Fruit fly (Drosophila melanogaster) whole organism, embryonic: ENCODE measurements around the gene CG7970.
A peak's percentile ranks its signal among the peaks of the same experiment; 100 is the strongest.

Experiments used
- ATbp ChIP-seq: fragments of 200-800 bp; sonication (Bioruptor generic); optimal IDR thresholded peaks from 2 replicates; lab custom pipeline; 2017; ENCODE audit warnings: missing biosample characterization, mild to moderate bottlenecking, missing genetic modification characterization, missing genetic modification reagents
- Ada2b ChIP-seq: fragments of 200-800 bp; sonication (Bioruptor generic); IDR thresholded peaks from 2 replicates; pipeline ENCODE4 v1.3.6; 2022; ENCODE audit warnings: missing biosample characterization, missing genetic modification characterization
- Asciz ChIP-seq: fragments of 200-800 bp; sonication (Bioruptor generic); optimal IDR thresholded peaks from 2 replicates; lab custom pipeline; 2017; ENCODE audit warnings: missing biosample characterization, mild to moderate bottlenecking, missing genetic modification characterization, missing genetic modification reagents
- Atf-2 ChIP-seq: fragments of 200-800 bp; sonication (Bioruptor generic); optimal IDR thresholded peaks from 2 replicates; lab custom pipeline; 2016; ENCODE audit warnings: missing biosample characterization, missing genetic modification characterization
- Awh ChIP-seq: fragments of 200-800 bp; sonication (Bioruptor generic); IDR thresholded peaks from 2 replicates; pipeline ENCODE4, ENCODE4 v1.3.6; 2022; ENCODE audit warnings: missing biosample characterization, missing genetic modification characterization
- CG11504 ChIP-seq: fragments of 200-800 bp; sonication (Bioruptor generic); optimal IDR thresholded peaks from 3 replicates; lab custom pipeline; 2019; ENCODE audit warnings: missing biosample characterization, mild to moderate bottlenecking, missing genetic modification characterization, moderate library complexity
- CG12071 ChIP-seq: fragments of 200-800 bp; sonication (Bioruptor generic); optimal IDR thresholded peaks from 3 replicates; lab custom pipeline; 2018; ENCODE audit warnings: missing biosample characterization, mild to moderate bottlenecking, missing genetic modification characterization
- CG1602 ChIP-seq: fragments of 200-800 bp; sonication (Bioruptor generic); optimal IDR thresholded peaks from 3 replicates; lab custom pipeline; 2016; ENCODE audit warnings: missing biosample characterization, missing genetic modification characterization
- CG17912 ChIP-seq: fragments of 200-800 bp; sonication (Bioruptor generic); optimal IDR thresholded peaks from 2 replicates; lab custom pipeline; 2018; ENCODE audit warnings: missing biosample characterization, mild to moderate bottlenecking, missing genetic modification characterization
- CG2678 ChIP-seq: fragments of 200-800 bp; sonication (Bioruptor generic); optimal IDR thresholded peaks from 3 replicates; lab custom pipeline; 2019; ENCODE audit warnings: missing biosample characterization, mild to moderate bottlenecking, missing genetic modification characterization, moderate library complexity
- CG30020 ChIP-seq: fragments of 200-800 bp; optimal IDR thresholded peaks from 2 replicates; lab custom pipeline; 2019; ENCODE audit warnings: missing biosample characterization, mild to moderate bottlenecking, missing genetic modification characterization, moderate library complexity
- CG33557 ChIP-seq: fragments of 200-800 bp; sonication (Bioruptor generic); optimal IDR thresholded peaks from 2 replicates; lab custom pipeline; 2019; ENCODE audit warnings: missing biosample characterization, mild to moderate bottlenecking, missing genetic modification characterization, moderate library complexity
- CG4707 ChIP-seq: fragments of 200-800 bp; sonication (Bioruptor generic); optimal IDR thresholded peaks from 2 replicates; lab custom pipeline; 2018; ENCODE audit warnings: missing biosample characterization, mild to moderate bottlenecking, missing genetic modification characterization, moderate library complexity
- CG5180 ChIP-seq: fragments of 200-800 bp; sonication (Bioruptor generic); optimal IDR thresholded peaks from 3 replicates; lab custom pipeline; 2017; ENCODE audit warnings: missing biosample characterization, missing genetic modification characterization, mild to moderate bottlenecking, moderate library complexity, missing genetic modification reagents
- CG8359 ChIP-seq: fragments of 200-800 bp; sonication (Bioruptor generic); optimal IDR thresholded peaks from 2 replicates; lab custom pipeline; 2017; ENCODE audit warnings: missing biosample characterization, mild to moderate bottlenecking, missing genetic modification characterization, borderline replicate concordance
- CG8765 ChIP-seq: fragments of 200-800 bp; sonication (Bioruptor generic); IDR thresholded peaks from 2 replicates; pipeline ENCODE4 v1.3.6; 2022; ENCODE audit warnings: missing biosample characterization, missing genetic modification characterization
- CG9215 ChIP-seq: fragments of 200-800 bp; sonication (Bioruptor generic); IDR thresholded peaks from 2 replicates; pipeline ENCODE4 v1.3.6; 2022; ENCODE audit warnings: missing biosample characterization, missing genetic modification characterization
- CG9727 ChIP-seq: fragments of 200-800 bp; sonication (Bioruptor generic); optimal IDR thresholded peaks from 3 replicates; lab custom pipeline; 2017; ENCODE audit warnings: missing biosample characterization, mild to moderate bottlenecking, missing genetic modification characterization
- Dad ChIP-seq: fragments of 200-800 bp; sonication (Bioruptor generic); optimal IDR thresholded peaks from 3 replicates; lab custom pipeline; 2016; ENCODE audit warnings: missing biosample characterization, missing genetic modification characterization
- E2f2 ChIP-seq: fragments of 200-800 bp; sonication (Bioruptor generic); IDR thresholded peaks from 2 replicates; pipeline ENCODE4 v1.3.6; 2022; ENCODE audit warnings: missing biosample characterization, missing genetic modification characterization
- Gug ChIP-seq: fragments of 200-800 bp; sonication (Bioruptor generic); IDR thresholded peaks from 4 replicates; pipeline ENCODE4 v1.3.6; 2022; ENCODE audit warnings: missing biosample characterization, missing genetic modification characterization
- Hand ChIP-seq: fragments of 200-800 bp; sonication (Bioruptor generic); optimal IDR thresholded peaks from 2 replicates; lab custom pipeline; 2017; ENCODE audit warnings: mild to moderate bottlenecking, missing biosample characterization, missing genetic modification reagents, missing genetic modification characterization
- MESR4 ChIP-seq: fragments of 200-800 bp; sonication (Bioruptor generic); optimal IDR thresholded peaks from 2 replicates; lab custom pipeline; 2018; ENCODE audit warnings: missing biosample characterization, mild to moderate bottlenecking, missing genetic modification characterization, moderate library complexity
- Neu2 ChIP-seq: fragments of 200-800 bp; sonication (Bioruptor generic); optimal IDR thresholded peaks from 3 replicates; lab custom pipeline; 2016; ENCODE audit warnings: missing biosample characterization, missing genetic modification characterization, borderline replicate concordance
- Ravus ChIP-seq: fragments of 200-800 bp; sonication (Bioruptor generic); IDR thresholded peaks from 2 replicates; pipeline ENCODE4 v1.3.6; 2022; ENCODE audit warnings: missing biosample characterization, missing genetic modification characterization
- Sox102F ChIP-seq: fragments of 200-800 bp; sonication (Bioruptor generic); optimal IDR thresholded peaks from 2 replicates; lab custom pipeline; 2018; ENCODE audit warnings: missing biosample characterization, mild to moderate bottlenecking, missing genetic modification characterization, moderate library complexity
- ase ChIP-seq: fragments of 200-800 bp; sonication (Bioruptor generic); IDR thresholded peaks from 3 replicates; pipeline ENCODE4 v1.3.6; 2022; ENCODE audit warnings: missing biosample characterization, missing genetic modification characterization
- ash1 ChIP-seq: fragments of 200-800 bp; sonication (Bioruptor generic); optimal IDR thresholded peaks from 2 replicates; lab custom pipeline; 2018; ENCODE audit warnings: missing biosample characterization, mild to moderate bottlenecking, missing genetic modification characterization
- br ChIP-seq: fragments of >200 bp; optimal IDR thresholded peaks from 2 replicates; lab custom pipeline; 2017
- btn ChIP-seq: fragments of 200-800 bp; sonication (Bioruptor generic); optimal IDR thresholded peaks from 2 replicates; lab custom pipeline; 2016; ENCODE audit warnings: missing biosample characterization, missing genetic modification characterization
- ci ChIP-seq: fragments of 200-800 bp; sonication (Bioruptor generic); IDR thresholded peaks from 3 replicates; pipeline ENCODE4 v1.3.6; 2022; ENCODE audit warnings: missing biosample characterization, missing genetic modification characterization
- cwo ChIP-seq: fragments of 200-800 bp; sonication (Bioruptor generic); optimal IDR thresholded peaks from 3 replicates; lab custom pipeline; 2017; ENCODE audit warnings: missing biosample characterization, missing genetic modification characterization, mild to moderate bottlenecking, moderate library complexity, missing genetic modification reagents
- dmrt11E ChIP-seq: fragments of 200-800 bp; sonication (Bioruptor generic); optimal IDR thresholded peaks from 3 replicates; lab custom pipeline; 2018; ENCODE audit warnings: missing biosample characterization, mild to moderate bottlenecking, missing genetic modification characterization, moderate library complexity
- en ChIP-seq: fragments of 200-800 bp; sonication (Bioruptor generic); optimal IDR thresholded peaks from 2 replicates; lab custom pipeline; 2016; ENCODE audit warnings: missing biosample characterization, missing genetic modification characterization
- ewg ChIP-seq: fragments of 200-800 bp; sonication (Bioruptor generic); optimal IDR thresholded peaks from 3 replicates; lab custom pipeline; 2017; ENCODE audit warnings: mild to moderate bottlenecking, missing biosample characterization, missing genetic modification reagents, missing genetic modification characterization
- fd102C ChIP-seq: fragments of 200-800 bp; sonication (Bioruptor generic); optimal IDR thresholded peaks from 2 replicates; lab custom pipeline; 2018; ENCODE audit warnings: missing biosample characterization, mild to moderate bottlenecking, missing genetic modification characterization, moderate library complexity
- hbn ChIP-seq: fragments of 200-800 bp; sonication (Bioruptor generic); IDR thresholded peaks from 2 replicates; pipeline ENCODE4 v1.3.6; 2022; ENCODE audit warnings: missing biosample characterization, missing genetic modification characterization; ENCODE audit not compliant: partially characterized antibody
- hkb ChIP-seq, 2 experiments: fragments of 200-800 bp in 1 of 2; fragments of >200 bp in 1 of 2; sonication (Bioruptor generic) in 1 of 2; IDR thresholded peaks in 1 of 2; optimal IDR thresholded peaks in 1 of 2; 2 replicates each; pipeline versions ENCODE4 v1.3.6 to Lab custom; 2017 to 2022; ENCODE audit warnings: missing biosample characterization in 1 of 2, missing genetic modification characterization in 1 of 2
- pan ChIP-seq, 4 experiments: fragments of >200 bp in 3 of 4; fragments of 200-800 bp in 1 of 4; sonication (Bioruptor generic) in 1 of 4; optimal IDR thresholded peaks in 3 of 4; IDR thresholded peaks in 1 of 4; 2 replicates each; pipeline versions ENCODE4 v1.3.6 to Lab custom; 2017 to 2022; ENCODE audit warnings: missing biosample characterization in 2 of 4, missing genetic modification characterization in 2 of 4, mixed read lengths in 1 of 4
- peb ChIP-seq: fragments of 200-800 bp; sonication (Bioruptor generic); IDR thresholded peaks from 2 replicates; pipeline ENCODE4 v1.3.6; 2022; ENCODE audit warnings: missing biosample characterization, missing genetic modification characterization
- pnt ChIP-seq: fragments of 200-800 bp; sonication (Bioruptor generic); optimal IDR thresholded peaks from 3 replicates; lab custom pipeline; 2016; ENCODE audit warnings: missing biosample characterization, missing genetic modification characterization
- pros ChIP-seq: fragments of 200-800 bp; sonication (Bioruptor generic); optimal IDR thresholded peaks from 3 replicates; lab custom pipeline; 2019; ENCODE audit warnings: missing biosample characterization, mild to moderate bottlenecking, missing genetic modification characterization, moderate library complexity
- run ChIP-seq: fragments of 200-800 bp; sonication (Bioruptor generic); optimal IDR thresholded peaks from 3 replicates; lab custom pipeline; 2018; ENCODE audit warnings: missing biosample characterization, mild to moderate bottlenecking, missing genetic modification characterization
- salm ChIP-seq: fragments of 200-800 bp; sonication (Bioruptor generic); optimal IDR thresholded peaks from 2 replicates; lab custom pipeline; 2018; ENCODE audit warnings: missing biosample characterization, mild to moderate bottlenecking, missing genetic modification characterization
- sima ChIP-seq: fragments of 200-800 bp; sonication (Bioruptor generic); optimal IDR thresholded peaks from 2 replicates; lab custom pipeline; 2016; ENCODE audit warnings: missing biosample characterization, missing genetic modification characterization
- stwl ChIP-seq: fragments of 200-800 bp; sonication (Bioruptor generic); optimal IDR thresholded peaks from 3 replicates; lab custom pipeline; 2018; ENCODE audit warnings: missing biosample characterization, mild to moderate bottlenecking, missing genetic modification characterization, moderate library complexity
- sug ChIP-seq: fragments of 200-800 bp; optimal IDR thresholded peaks from 2 replicates; lab custom pipeline; 2019; ENCODE audit warnings: missing biosample characterization, mild to moderate bottlenecking, missing genetic modification characterization, moderate library complexity
- tx ChIP-seq: fragments of 200-800 bp; sonication (Bioruptor generic); optimal IDR thresholded peaks from 2 replicates; lab custom pipeline; 2016; ENCODE audit warnings: missing biosample characterization, missing genetic modification characterization
- zf30C ChIP-seq: fragments of 200-800 bp; sonication (Bioruptor generic); optimal IDR thresholded peaks from 3 replicates; lab custom pipeline; 2018; ENCODE audit warnings: missing biosample characterization, mild to moderate bottlenecking, missing genetic modification characterization

Gene CG7970

DNA sequence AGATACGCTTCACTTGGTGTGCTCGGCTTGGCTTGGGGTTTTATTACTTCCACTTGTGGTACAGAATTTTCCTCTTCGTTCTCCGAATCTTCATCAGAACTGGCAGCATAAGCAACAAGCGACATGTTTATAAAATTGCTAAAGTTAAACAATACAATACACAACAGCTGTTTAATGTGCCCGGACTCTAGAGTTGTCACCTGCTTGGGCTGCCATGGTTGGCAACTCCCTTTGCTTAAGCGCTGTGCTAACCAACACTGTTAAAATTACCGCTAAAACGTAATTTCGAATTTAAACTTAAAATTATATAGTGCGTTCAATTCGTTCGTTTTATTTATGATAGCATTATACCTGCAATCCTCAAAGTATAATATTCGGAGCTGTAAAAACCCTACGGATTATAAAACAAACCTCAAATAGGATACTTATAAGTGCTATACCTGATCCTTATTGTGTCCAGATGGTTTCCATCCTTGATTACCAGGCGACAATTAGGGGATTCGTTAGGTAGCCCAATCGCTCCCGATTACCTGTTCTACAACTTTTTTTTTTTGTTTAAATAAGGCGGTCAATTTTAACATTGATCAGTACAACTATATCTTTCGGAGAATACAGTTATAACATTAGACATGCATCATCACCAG lies 5.2 kb upstream of the CG7970 start, which contains the start of the genes CG17249 and Bro (continued):
- no peak for TF ChIP-seq ewg (GFP tag; lab: Kevin White, UChicago)
- no peak for TF ChIP-seq Neu2
- peak; percentile 36 for TF ChIP-seq sug
- no peak for TF ChIP-seq br (lab: Kevin White, UChicago)
- TF ChIP-seq tx (GFP tag; lab: Kevin White, UChicago): no peak
- no peak for TF ChIP-seq dmrt11E
- no peak for TF ChIP-seq peb (GFP tag; lab: Robert Waterston, UW)
- no peak for TF ChIP-seq Ada2b (GFP tag; lab: Robert Waterston, UW)
- TF ChIP-seq CG5180: no peak
- TF ChIP-seq btn (GFP tag; lab: Kevin White, UChicago): no peak
- no peak for TF ChIP-seq ATbp (GFP tag; lab: Kevin White, UChicago)
- TF ChIP-seq CG17912: no peak
- TF ChIP-seq hbn (GFP tag; lab: Robert Waterston, UW): no peak
- no peak for TF ChIP-seq hkb (optimal IDR thresholded peaks at IDR 0.05; lab: Kevin White, UChicago)
- no peak for TF ChIP-seq hkb (GFP tag; IDR thresholded peaks at IDR 0.05; lab: Robert Waterston, UW)
- peak; percentile 97 for TF ChIP-seq E2f2 (GFP tag; lab: Robert Waterston, UW)
- TF ChIP-seq CG8765: no peak
- TF ChIP-seq Ravus (GFP tag; lab: Robert Waterston, UW): no peak
- no peak for TF ChIP-seq pros (GFP tag; lab: Kevin White, UChicago)
- TF ChIP-seq salm (tag; lab: Kevin White, UChicago): no peak
- TF ChIP-seq Atf-2: no peak
- no peak for TF ChIP-seq CG33557
- TF ChIP-seq CG12071 (GFP tag; lab: Kevin White, UChicago): no peak
- no peak for TF ChIP-seq zf30C (GFP tag; lab: Kevin White, UChicago)
- TF ChIP-seq fd102C: no peak
- no peak for TF ChIP-seq cwo (GFP tag; lab: Kevin White, UChicago)
- TF ChIP-seq CG9215 (GFP tag; lab: Robert Waterston, UW): no peak
- no peak for TF ChIP-seq Gug (GFP tag; lab: Robert Waterston, UW)
- TF ChIP-seq ci: peak; percentile 23; the same call in 1 of the 3 replicates
- TF ChIP-seq CG1602 (GFP tag; lab: Kevin White, UChicago): no peak
- no peak for TF ChIP-seq ase
- no peak for TF ChIP-seq CG9727 (GFP tag; lab: Kevin White, UChicago)
- TF ChIP-seq pnt: no peak
- peak; percentile 8 for TF ChIP-seq Dad (GFP tag; lab: Kevin White, UChicago)
- TF ChIP-seq stwl (tag; lab: Kevin White, UChicago): peak; percentile 42
- TF ChIP-seq run (tag; lab: Kevin White, UChicago): no peak
- no peak for TF ChIP-seq pan (optimal IDR thresholded peaks at IDR 0.05; lab: Kevin White, UChicago)
- no peak for TF ChIP-seq pan (GFP tag; optimal IDR thresholded peaks at IDR 0.05 in 1 of 2, IDR thresholded peaks at IDR 0.05 in 1 of 2)
- TF ChIP-seq Sox102F (GFP tag; lab: Kevin White, UChicago): no peak
- TF ChIP-seq CG30020 (tag; lab: Kevin White, UChicago): no peak
- TF ChIP-seq CG8359 (GFP tag; lab: Kevin White, UChicago): no peak
- no peak for TF ChIP-seq Awh (GFP tag; lab: Robert Waterston, UW)
- TF ChIP-seq en (GFP tag; lab: Kevin White, UChicago): no peak
- no peak for TF ChIP-seq CG4707 (GFP tag; lab: Kevin White, UChicago)
- TF ChIP-seq CG2678 (tag; lab: Kevin White, UChicago): no peak
- TF ChIP-seq Asciz (GFP tag; lab: Kevin White, UChicago): no peak
- no peak for TF ChIP-seq sima (GFP tag; lab: Kevin White, UChicago)
- TF ChIP-seq MESR4: peak; percentile 78
- TF ChIP-seq CG11504 (tag; lab: Kevin White, UChicago): no peak
- no peak for TF ChIP-seq Hand (GFP tag; lab: Kevin White, UChicago)
- no peak for TF ChIP-seq ash1 (GFP tag; lab: Kevin White, UChicago)
